Fruit fly (Drosophila melanogaster) whole organism, wandering third instar larva: ENCODE data around the gene MED26.
"Not testable (repeated sequence)": the region's sequence is repeated elsewhere in the genome, so short reads cannot be mapped to it uniquely, and the experiment has no call there.

Experiments
- Dfd ChIP-seq: fragments of >200 bp; optimal IDR thresholded peaks from 2 replicates; lab custom pipeline; 2017; ENCODE audit warnings: missing biosample characterization, missing genetic modification characterization
- N ChIP-seq: fragments of >200 bp; optimal IDR thresholded peaks from 2 replicates; lab custom pipeline; 2018; ENCODE audit warnings: missing biosample characterization, missing external identifiers, missing genetic modification characterization
- Vsx2 ChIP-seq: fragments of 200-300, 225-300 bp; sonication (Bioruptor generic); optimal IDR thresholded peaks from 2 replicates; lab custom pipeline; 2018; ENCODE audit warnings: missing biosample characterization, missing genetic modification characterization; ENCODE audit not compliant: partially characterized antibody
- brk ChIP-seq: fragments of 200-800 bp; sonication (Bioruptor generic); optimal IDR thresholded peaks from 2 replicates; lab custom pipeline; 2016; ENCODE audit warnings: missing biosample characterization, mild to moderate bottlenecking, missing genetic modification characterization
- dl ChIP-seq, 2 experiments: fragments of 175-275, 200-275 bp in 1 of 2; fragments of 200-275 bp in 1 of 2; sonication (Bioruptor generic); optimal IDR thresholded peaks; lab custom pipeline; 2018; ENCODE audit warnings: mild to moderate bottlenecking in 2 of 2, missing biosample characterization in 2 of 2, missing genetic modification characterization in 2 of 2, moderate library complexity in 2 of 2; ENCODE audit not compliant: partially characterized antibody in 2 of 2, insufficient read depth in 1 of 2
- h ChIP-seq: fragments of 200-800 bp; sonication (Bioruptor generic); optimal IDR thresholded peaks from 3 replicates; lab custom pipeline; 2016; ENCODE audit warnings: missing biosample characterization, mild to moderate bottlenecking, missing genetic modification characterization
- tai ChIP-seq: sonication (Bioruptor generic); optimal IDR thresholded peaks from 2 replicates; lab custom pipeline; 2016; ENCODE audit warnings: missing biosample characterization, missing genetic modification characterization
- usp ChIP-seq: fragments of >200 bp; optimal IDR thresholded peaks from 2 replicates; lab custom pipeline; 2017; ENCODE audit warnings: missing biosample characterization, missing genetic modification characterization

dm6 chr4:788878-789277, at the start of gene MED26:
- not testable (repeated sequence) for TF ChIP-seq dl (GFP tag; optimal IDR thresholded peaks at IDR 0.05; lab: Kevin White, UChicago; ENCODE audit: insufficient read depth in 1 of 2, partially characterized antibody in 2 of 2); Dfd (GFP tag; lab: Kevin White, UChicago); usp (GFP tag; lab: Kevin White, UChicago); tai (GFP tag; lab: Kevin White, UChicago); h (GFP tag; lab: Kevin White, UChicago); N (GFP tag; lab: Kevin White, UChicago); Vsx2 (GFP tag; lab: Kevin White, UChicago); brk (GFP tag; lab: Kevin White, UChicago)
